Fruit fly (Drosophila melanogaster): ENCODE results near the gene ppk8.

dm6 chrX:3548568-3548967 is 9.0 kb upstream of the ppk8 start:
- TF ChIP-seq CG8478 (optimal IDR thresholded peaks at IDR 0.05) = no peak
- TF ChIP-seq CTCF (optimal IDR thresholded peaks at IDR 0.05) = no peak

Measured in S2 (cell line).